Worm (Caenorhabditis elegans): ENCODE data around the gene Y22D7AL.3.
A peak's percentile ranks its signal among the peaks of the same experiment; 100 is the strongest.

Y22D7AL.3 gene

DNA sequence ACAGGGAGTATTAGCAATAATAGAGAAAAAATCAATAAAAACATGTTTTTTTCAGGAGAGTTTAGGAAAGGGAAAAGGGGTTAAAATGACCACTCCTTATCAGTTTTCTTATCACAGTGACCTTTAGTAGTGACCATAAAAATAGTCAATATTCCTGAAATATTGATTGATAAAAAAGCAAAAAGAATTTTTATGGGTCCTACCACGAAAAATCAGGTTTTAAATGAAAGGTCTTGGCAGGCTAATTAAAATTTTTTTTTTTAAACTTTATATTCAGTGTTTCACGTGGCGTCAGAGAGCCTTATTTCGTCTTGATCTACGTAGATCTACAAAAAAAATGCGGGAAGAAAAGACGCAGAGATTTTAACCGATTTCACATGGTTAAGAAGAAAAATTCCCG, 16.1 kb downstream of the Y22D7AL.3 start, which contains the start of gene cht-4:
cht-4 (minus strand) TSS at position 101 of the 400 bp plus-strand sequence.
- TF ChIP-seq lin-39 (tag; optimal IDR thresholded peaks at IDR 0.05) (no peak), mdl-1 (tag; optimal IDR thresholded peaks at IDR 0.05) (no peak), dmd-4 (tag; optimal IDR thresholded peaks at IDR 0.05) (no peak), unc-39 (tag; optimal IDR thresholded peaks at IDR 0.05) (no peak), gmeb-1 (tag; optimal IDR thresholded peaks at IDR 0.05) (no peak), fos-1 (tag; optimal IDR thresholded peaks at IDR 0.05) (no peak), sma-3 (GFP tag; optimal IDR thresholded peaks at IDR 0.05) (no peak), R02D3.7 (tag; optimal IDR thresholded peaks at IDR 0.05) (no peak), ztf-4 (tag; optimal IDR thresholded peaks at IDR 0.05) (no peak), crh-2 (tag; optimal IDR thresholded peaks at IDR 0.05) (no peak), nhr-10 (tag; optimal IDR thresholded peaks at IDR 0.05) (no peak), egl-27 (tag; optimal IDR thresholded peaks at IDR 0.05) (no peak)

DNA sequence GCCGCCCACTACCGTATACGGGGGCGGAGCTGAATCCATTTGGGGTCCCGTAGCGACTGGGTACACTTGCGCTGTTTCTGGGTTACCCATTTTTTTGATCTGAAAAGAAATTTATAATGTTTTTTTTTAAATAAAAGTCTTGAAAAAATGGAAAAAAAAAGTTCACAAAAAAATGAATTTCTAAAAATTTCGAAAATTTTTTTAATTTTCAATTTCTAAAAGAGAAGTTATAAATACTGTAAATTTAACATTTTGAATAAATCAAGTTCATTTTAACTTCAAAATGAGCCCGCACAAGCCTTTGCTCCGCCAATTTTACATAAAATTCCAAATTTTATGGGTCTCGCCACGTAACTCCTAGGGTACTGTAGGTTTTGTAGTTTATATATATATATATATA, 18.5 kb downstream of the Y22D7AL.3 start, which contains the start of gene Y22D7AL.15:
Y22D7AL.15 (minus strand) TSS at position 101 of the 400 bp plus-strand sequence.
- TF ChIP-seq R02D3.7 (tag; optimal IDR thresholded peaks at IDR 0.05) (no peak), skn-1 (tag; optimal IDR thresholded peaks at IDR 0.05) (no peak), nhr-11 (tag; optimal IDR thresholded peaks at IDR 0.05) (no peak), blmp-1 (tag; optimal IDR thresholded peaks at IDR 0.05; ENCODE audit: insufficient read depth) (no peak), elt-1 (tag; optimal IDR thresholded peaks at IDR 0.05) (no peak), mbf-1 (tag; optimal IDR thresholded peaks at IDR 0.05) (no peak), nhr-6 (tag; optimal IDR thresholded peaks at IDR 0.05) (no peak), nhr-129 (tag; optimal IDR thresholded peaks at IDR 0.05) (no peak)

DNA sequence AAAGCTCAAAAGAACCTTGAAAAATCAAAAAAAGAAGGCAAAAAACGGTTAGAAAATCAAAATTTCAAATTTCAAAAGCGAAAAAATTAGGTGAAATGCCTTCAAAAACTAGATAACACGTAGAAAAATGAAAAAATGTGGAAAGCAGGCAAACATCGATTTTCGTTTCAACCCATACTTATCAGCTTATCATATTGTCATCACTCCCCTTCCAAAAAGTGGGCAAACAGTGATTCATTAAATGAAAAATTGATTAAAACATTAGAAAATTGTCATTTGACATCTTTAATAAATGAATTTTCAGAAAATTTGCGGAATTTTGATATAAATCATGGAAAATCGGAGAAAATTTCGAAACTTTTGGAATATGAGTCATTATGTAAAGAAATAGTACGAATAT, 19.8 kb downstream of the Y22D7AL.3 start:
- peak; percentile 99 for TF ChIP-seq fos-1 (tag; optimal IDR thresholded peaks at IDR 0.05)
- peak; percentile 9 for TF ChIP-seq crh-2 (tag; optimal IDR thresholded peaks at IDR 0.05)
- TF ChIP-seq lin-39 (tag; optimal IDR thresholded peaks at IDR 0.05), result no peak
- TF ChIP-seq ztf-1 (GFP tag; conservative IDR thresholded peaks at IDR 0.05), result no peak
- TF ChIP-seq skn-1 (tag; optimal IDR thresholded peaks at IDR 0.05), result peak; percentile 69

DNA sequence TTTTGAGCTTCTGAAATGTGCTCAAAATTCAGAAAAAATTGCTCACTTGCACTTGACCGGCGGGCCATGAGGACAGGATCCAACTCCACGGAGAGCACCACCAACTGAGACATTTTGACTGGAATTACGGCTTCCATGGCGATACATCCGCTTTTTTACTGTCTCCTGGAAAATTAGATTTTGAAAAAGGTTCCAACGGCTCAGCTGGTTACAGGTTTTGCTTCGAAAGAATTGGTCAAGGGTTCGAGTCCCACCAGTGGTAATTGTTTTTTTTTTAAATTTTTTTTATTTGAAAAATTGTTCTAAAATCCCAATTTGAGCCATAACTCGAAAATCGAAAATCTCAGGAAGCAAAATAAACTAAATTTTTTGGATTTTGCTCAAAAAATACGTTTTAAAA, 21.1 kb downstream of the Y22D7AL.3 start:
- TF ChIP-seq crh-2 (tag; optimal IDR thresholded peaks at IDR 0.05), result no peak

- TF ChIP-seq sma-3 (GFP tag; optimal IDR thresholded peaks at IDR 0.05), result no peak
- TF ChIP-seq nhr-10 (tag; optimal IDR thresholded peaks at IDR 0.05), result no peak
- TF ChIP-seq nhr-6 (tag; optimal IDR thresholded peaks at IDR 0.05), result no peak
- no peak for TF ChIP-seq gmeb-1 (tag; optimal IDR thresholded peaks at IDR 0.05)
Observed at ce11 chrIII:1663056-1663455, 21.8 kb downstream of the Y22D7AL.3 start.

DNA sequence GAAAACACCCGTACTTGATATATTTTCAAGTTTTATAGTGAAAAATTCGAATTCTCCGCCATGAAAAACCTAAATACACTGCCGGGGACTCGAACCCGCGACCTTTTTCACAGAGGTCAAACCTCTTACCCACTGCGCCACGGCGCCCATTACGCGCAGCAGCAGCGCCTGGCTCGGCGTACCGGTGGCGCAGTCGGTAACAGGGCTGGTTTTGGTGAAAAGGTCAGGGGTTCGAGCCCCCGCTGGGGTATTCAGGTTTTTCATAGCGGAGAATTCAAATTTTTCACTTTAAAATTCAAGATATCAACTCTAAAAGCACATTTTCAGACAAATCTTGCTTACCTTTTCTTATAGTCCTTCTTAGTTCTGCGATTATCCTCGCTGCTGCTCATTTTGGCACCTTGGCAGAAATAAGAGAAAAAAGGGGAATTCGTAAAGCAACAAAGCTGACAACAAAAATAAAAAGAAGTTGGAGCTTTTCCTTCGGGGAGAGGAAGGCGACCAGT, 23.6 kb downstream of the Y22D7AL.3 start, which contains the start of gene Y22D7AL.16:
Y22D7AL.16 (minus strand) TSS at position 456 of the 506 bp plus-strand sequence.
- TF ChIP-seq ztf-4 (tag; optimal IDR thresholded peaks at IDR 0.05) (no peak), crh-2 (tag; optimal IDR thresholded peaks at IDR 0.05) (no peak), unc-55 (GFP tag; optimal IDR thresholded peaks at IDR 0.05) (no peak), lin-11 (tag; optimal IDR thresholded peaks at IDR 0.05) (no peak), sem-4 (tag; optimal IDR thresholded peaks at IDR 0.05) (no peak), fos-1 (tag; optimal IDR thresholded peaks at IDR 0.05) (no peak), ztf-1 (GFP tag; conservative IDR thresholded peaks at IDR 0.05) (no peak), elt-3 (tag; optimal IDR thresholded peaks at IDR 0.05) (no peak), F13H6.1 (tag; optimal IDR thresholded peaks at IDR 0.05) (no peak), mab-5 (tag; optimal IDR thresholded peaks at IDR 0.05) (no peak), skn-1 (tag; optimal IDR thresholded peaks at IDR 0.05) (no peak), unc-39 (tag; optimal IDR thresholded peaks at IDR 0.05) (no peak), alr-1 (tag; optimal IDR thresholded peaks at IDR 0.05) (no peak), C34F6.9 (tag; optimal IDR thresholded peaks at IDR 0.05) (no peak), ceh-82 (tag; optimal IDR thresholded peaks at IDR 0.05) (no peak), R02D3.7 (tag; optimal IDR thresholded peaks at IDR 0.05) (no peak)

DNA sequence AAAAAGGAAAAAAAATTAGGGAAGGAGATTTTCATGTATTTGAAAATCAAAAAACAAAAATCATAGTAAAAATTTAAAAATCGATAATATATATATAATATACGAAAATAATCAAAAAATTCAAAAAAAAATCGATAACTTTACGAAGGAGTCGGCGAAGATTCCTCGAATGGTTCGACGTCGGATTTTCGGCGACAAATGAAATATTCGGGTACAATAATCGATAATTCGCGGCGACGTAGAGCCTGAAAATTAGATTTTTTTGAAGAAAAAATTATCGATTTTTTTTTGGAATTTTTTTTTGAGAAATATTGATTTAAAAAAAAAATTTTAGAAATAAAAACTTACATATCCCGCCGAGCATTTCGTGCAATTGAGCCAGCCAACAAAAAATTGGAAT, 24.1 kb downstream of the Y22D7AL.3 start:
- no peak for TF ChIP-seq ZK546.5 (tag; optimal IDR thresholded peaks at IDR 0.05)
